Fruit fly (Drosophila melanogaster): ENCODE results near the gene Sbat.

Sbat gene

DNA sequence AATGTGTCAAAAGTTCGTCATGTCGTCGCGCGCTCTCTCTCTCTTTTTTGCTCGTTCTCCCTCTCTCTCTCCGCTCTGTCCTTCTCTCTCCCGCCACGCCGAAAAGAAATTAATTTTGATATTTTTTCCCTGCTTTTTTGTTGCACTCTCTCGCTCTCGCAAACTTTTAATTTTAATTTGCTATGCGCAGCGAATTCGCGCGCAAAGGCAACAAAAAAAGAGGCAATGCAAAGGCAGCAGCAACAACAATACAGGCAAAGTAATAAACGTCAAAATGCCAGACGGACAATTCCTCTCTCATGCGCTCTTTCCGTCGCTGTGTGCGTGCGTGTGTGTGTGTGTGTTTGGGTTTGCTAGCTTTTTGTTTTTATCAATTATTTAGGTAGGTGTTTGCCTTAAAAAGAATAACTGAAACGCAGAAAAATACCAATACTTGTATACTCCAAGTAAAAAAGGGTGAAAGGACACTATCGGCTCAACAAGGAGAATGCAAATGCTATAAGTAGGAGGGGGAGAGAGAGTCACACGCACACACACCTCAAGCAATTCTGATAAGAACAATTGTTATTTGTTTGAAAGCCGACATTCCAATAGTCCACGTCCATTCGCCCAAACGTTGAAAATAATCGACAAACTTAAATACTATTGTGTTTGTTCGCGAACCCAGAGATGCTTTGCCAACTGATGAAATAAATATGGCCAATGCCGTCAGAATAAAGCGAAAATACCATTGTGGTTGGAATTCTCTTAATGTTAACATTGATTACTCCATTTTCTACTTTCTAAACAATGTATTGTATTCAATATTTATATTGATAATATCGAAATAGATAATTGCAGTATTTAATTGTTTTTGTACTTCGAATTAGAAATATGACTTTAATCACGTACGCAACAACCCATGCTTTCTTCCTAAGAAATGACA, 8.7 kb downstream of the Sbat start (continued):
- peak; percentile 5 for TF ChIP-seq ATbp (GFP tag; optimal IDR thresholded peaks at IDR 0.05)
- TF ChIP-seq dan (GFP tag; IDR thresholded peaks at IDR 0.05): no peak
- TF ChIP-seq wdn (GFP tag; IDR thresholded peaks at IDR 0.05): no peak
- TF ChIP-seq CG9727 (GFP tag; optimal IDR thresholded peaks at IDR 0.05): no peak
- no peak for TF ChIP-seq tgo (GFP tag; IDR thresholded peaks at IDR 0.05)
- TF ChIP-seq CG4617 (GFP tag; optimal IDR thresholded peaks at IDR 0.05; ENCODE audit: borderline replicate concordance): no peak
- TF ChIP-seq Ets65A (GFP tag): no peak
- TF ChIP-seq CG14965 (GFP tag; optimal IDR thresholded peaks at IDR 0.05; ENCODE audit: borderline replicate concordance): no peak
- no peak for TF ChIP-seq gcm (GFP tag; optimal IDR thresholded peaks at IDR 0.05)
- TF ChIP-seq CG13424 (tag; optimal IDR thresholded peaks at IDR 0.05): no peak
- TF ChIP-seq CG43689 (GFP tag; IDR thresholded peaks at IDR 0.05): no peak
- TF ChIP-seq lab (GFP tag; optimal IDR thresholded peaks at IDR 0.05): no peak
- no peak for TF ChIP-seq CG6254 (GFP tag; optimal IDR thresholded peaks at IDR 0.05)
- TF ChIP-seq CG4360 (GFP tag; IDR thresholded peaks at IDR 0.05): peak; percentile 65
- no peak for TF ChIP-seq bbx (GFP tag; IDR thresholded peaks at IDR 0.05; ENCODE audit: partially characterized antibody)
- TF ChIP-seq fu2 (GFP tag; optimal IDR thresholded peaks at IDR 0.05): no peak
- TF ChIP-seq gt (GFP tag; IDR thresholded peaks at IDR 0.05): no peak
- TF ChIP-seq CG4730 (GFP tag; IDR thresholded peaks at IDR 0.05): no peak
- TF ChIP-seq gsb-n (tag; optimal IDR thresholded peaks at IDR 0.05): no peak
- TF ChIP-seq Dfd (GFP tag; optimal IDR thresholded peaks at IDR 0.05): no peak
- no peak for TF ChIP-seq dpn (GFP tag; optimal IDR thresholded peaks at IDR 0.05)
- no peak for TF ChIP-seq al (GFP tag; IDR thresholded peaks at IDR 0.05)
- no peak for TF ChIP-seq trh (GFP tag; optimal IDR thresholded peaks at IDR 0.05)
- TF ChIP-seq HmgD (GFP tag; optimal IDR thresholded peaks at IDR 0.05): no peak
- no peak for TF ChIP-seq CG31388 (GFP tag; optimal IDR thresholded peaks at IDR 0.05)
- no peak for TF ChIP-seq CG16813 (GFP tag; IDR thresholded peaks at IDR 0.05; ENCODE audit: partially characterized antibody)
- peak; percentile 72 for TF ChIP-seq sd (tag; optimal IDR thresholded peaks at IDR 0.05)
- no peak for TF ChIP-seq br (optimal IDR thresholded peaks at IDR 0.05)
- TF ChIP-seq CG10366 (GFP tag; IDR thresholded peaks at IDR 0.05): no peak
- no peak for TF ChIP-seq oc (tag; optimal IDR thresholded peaks at IDR 0.05)
- TF ChIP-seq CG4854 (GFP tag; optimal IDR thresholded peaks at IDR 0.05): no peak
- TF ChIP-seq H15 (GFP tag; IDR thresholded peaks at IDR 0.05): no peak
- TF ChIP-seq Bgb (GFP tag; IDR thresholded peaks at IDR 0.05; ENCODE audit: partially characterized antibody): no peak
- TF ChIP-seq pho (GFP tag; optimal IDR thresholded peaks at IDR 0.05): no peak
- no peak for TF ChIP-seq amos (GFP tag; IDR thresholded peaks at IDR 0.05; ENCODE audit: partially characterized antibody)
- TF ChIP-seq ap (GFP tag; IDR thresholded peaks at IDR 0.05): no peak
- no peak for TF ChIP-seq ttk (GFP tag; IDR thresholded peaks at IDR 0.05)
- TF ChIP-seq HmgZ (tag; optimal IDR thresholded peaks at IDR 0.05): peak; percentile 14
- TF ChIP-seq Sry-β (GFP tag; optimal IDR thresholded peaks at IDR 0.05): no peak
- no peak for TF ChIP-seq CG10959 (GFP tag; IDR thresholded peaks at IDR 0.05)
- no peak for TF ChIP-seq ac (GFP tag; optimal IDR thresholded peaks at IDR 0.05)
- no peak for TF ChIP-seq sna (GFP tag; IDR thresholded peaks at IDR 0.05; ENCODE audit: partially characterized antibody)
- TF ChIP-seq CG6689 (GFP tag; IDR thresholded peaks at IDR 0.05): no peak
- TF ChIP-seq ken (GFP tag; IDR thresholded peaks at IDR 0.05): no peak
- TF ChIP-seq CG9817 (tag; optimal IDR thresholded peaks at IDR 0.05): no peak
- no peak for TF ChIP-seq pfk (GFP tag; optimal IDR thresholded peaks at IDR 0.05)
- TF ChIP-seq yki (optimal IDR thresholded peaks at IDR 0.05): peak; percentile 31
- TF ChIP-seq sisA (GFP tag; IDR thresholded peaks at IDR 0.05): no peak
- TF ChIP-seq wek (GFP tag; optimal IDR thresholded peaks at IDR 0.05): no peak
- peak; percentile 1 for TF ChIP-seq lbe (GFP tag; optimal IDR thresholded peaks at IDR 0.05)
